Worm (Caenorhabditis elegans) whole organism, dauer: ENCODE data around the gene Y113G7C.1.
"Not testable (repeated sequence)": the region's sequence is repeated elsewhere in the genome, so short reads cannot be mapped to it uniquely, and the experiment has no call there.

Experiments
- unc-62 ChIP-seq: sonication (generic microtip); optimal IDR thresholded peaks from 2 replicates; lab custom pipeline; 2017; ENCODE audit warnings: missing biosample characterization, missing genetic modification reagents, missing genetic modification characterization

The Y113G7C.1 gene

DNA sequence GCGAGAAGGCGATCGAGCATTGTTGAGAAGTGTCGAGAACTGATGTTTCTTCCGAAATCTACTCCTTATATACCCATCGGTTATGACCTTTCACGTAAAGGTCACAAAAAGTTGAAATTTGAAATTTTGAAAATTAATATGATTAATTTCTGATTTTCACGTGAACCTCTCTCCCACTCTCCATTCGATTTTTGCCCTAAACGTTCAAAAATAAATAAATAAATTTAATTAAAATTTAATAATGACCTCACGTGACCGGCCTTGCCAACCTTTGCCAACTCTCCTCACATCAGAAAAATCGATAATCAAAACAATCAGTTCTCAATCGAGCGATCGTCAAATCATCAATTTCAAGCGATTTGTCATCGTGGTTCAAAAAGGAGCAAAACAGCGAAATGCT, at the start of gene Y113G7C.1:
Y113G7C.1 (plus strand) TSS at position 301 of the 400 bp plus-strand sequence.
- no peak for TF ChIP-seq unc-62

DNA sequence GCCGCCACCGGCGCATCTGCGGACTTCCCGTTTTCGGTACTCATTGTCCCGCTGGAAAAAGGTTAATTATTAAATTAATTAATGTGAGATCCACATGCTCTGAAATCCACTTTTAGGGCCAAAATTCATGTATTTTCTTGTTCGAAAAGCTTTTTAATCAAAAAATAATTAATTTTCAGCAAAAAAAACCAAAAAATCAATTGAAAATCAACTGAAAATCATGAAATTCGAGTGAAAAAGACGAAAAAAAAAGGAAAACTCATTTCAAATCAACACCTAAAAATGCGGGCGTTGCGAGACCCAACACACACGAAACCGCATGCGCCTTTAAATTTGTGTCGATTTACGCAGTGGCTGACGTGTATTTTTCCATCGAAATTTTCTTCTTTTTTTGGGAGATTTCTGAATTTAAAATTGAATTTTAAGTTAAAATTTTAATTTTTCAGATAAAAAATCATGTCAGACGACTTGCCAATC, 47.8 kb upstream of the Y113G7C.1 start, which contains the start of the genes prmt-1 and cdkr-3:
prmt-1 (minus strand) TSS at position 51 of the 477 bp plus-strand sequence.
cdkr-3 (plus strand) TSS at position 447 of the 477 bp plus-strand sequence.
- no peak for TF ChIP-seq unc-62

DNA sequence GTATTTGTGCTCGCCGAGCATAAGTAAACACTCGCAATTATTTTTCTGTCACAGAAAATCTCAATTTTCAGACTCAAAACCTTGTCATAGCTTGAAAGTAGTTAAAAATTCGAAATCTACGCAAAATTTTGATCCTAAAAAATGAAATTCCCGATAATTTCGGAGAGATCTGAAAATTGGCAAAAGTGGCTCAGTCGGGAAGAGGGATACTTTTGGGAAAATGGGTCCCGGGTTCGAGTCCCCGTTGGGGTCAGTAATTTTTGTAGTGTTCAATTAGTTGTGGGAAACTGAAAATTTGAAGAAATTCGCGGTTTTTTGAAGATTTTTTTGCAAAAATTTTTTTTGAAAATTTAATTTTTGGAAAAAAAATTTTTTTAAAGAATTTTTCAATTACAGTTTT, 40.6 kb upstream of the Y113G7C.1 start:
- TF ChIP-seq unc-62, result no peak

DNA sequence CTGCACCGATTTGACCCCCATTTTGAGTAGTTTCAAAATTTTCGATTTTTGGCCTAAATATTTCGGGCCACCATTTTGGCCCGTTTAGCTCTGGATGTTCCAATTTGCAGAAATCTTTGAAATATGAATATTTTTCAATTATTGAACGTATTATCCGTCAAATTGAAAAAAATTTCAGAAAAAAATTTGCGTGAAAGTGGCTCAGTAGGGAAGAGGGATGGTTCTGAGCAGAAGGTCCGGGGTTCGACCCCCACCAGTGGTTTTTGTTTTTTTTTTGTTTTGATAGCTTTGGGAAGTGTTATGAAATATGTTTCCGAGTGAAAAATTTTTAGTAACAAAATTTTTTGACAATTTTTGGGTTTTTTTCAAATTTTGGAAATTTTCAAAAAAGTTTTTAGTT, 38.2 kb upstream of the Y113G7C.1 start:
- no peak for TF ChIP-seq unc-62

DNA sequence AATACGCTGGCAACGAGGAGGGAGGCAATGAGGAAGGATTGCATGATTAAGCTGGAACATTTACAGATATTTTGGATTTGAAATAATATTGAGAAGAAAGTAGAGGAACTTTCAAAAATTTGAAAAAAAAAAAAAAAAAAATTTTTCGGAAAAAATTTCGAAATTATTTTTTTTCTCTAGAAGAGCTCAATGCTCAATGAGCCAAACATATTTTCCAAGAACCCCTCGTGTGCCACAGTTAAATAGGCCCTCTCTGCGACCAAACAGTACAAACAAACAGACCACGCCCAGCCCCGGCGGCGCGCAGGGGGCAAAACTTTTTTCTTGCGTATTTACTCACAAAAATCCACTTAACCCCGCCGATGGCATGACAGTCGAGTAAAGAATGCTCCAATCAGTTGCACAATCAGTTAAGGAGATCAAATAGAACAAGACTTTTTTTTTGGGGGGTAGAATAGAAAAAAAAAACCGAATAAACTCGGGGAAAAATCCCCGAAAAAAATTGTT, 37.7 kb upstream of the Y113G7C.1 start, which contains the start of gene pqn-94:
pqn-94 (minus strand) TSS at position 51 of the 507 bp plus-strand sequence.
- TF ChIP-seq unc-62, result no peak

DNA sequence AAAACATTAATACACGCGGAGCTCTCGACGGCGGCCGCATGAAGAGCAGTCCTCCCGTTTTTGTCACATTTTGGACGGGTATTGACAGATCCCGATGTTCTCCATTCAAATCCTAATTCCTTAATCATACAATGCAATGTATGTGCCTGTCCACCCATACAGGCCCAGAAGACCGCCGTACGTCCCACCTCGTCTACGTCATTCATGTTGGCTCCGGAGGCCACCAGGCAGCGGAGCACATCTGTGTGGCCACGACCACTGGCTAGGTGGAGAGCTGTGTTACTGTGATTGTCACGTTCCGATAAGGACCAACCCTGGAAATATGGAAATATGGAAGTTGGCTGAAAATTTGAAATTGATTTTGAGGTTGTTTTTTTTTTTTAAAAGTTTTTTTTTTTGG, 34.7 kb upstream of the Y113G7C.1 start:
- TF ChIP-seq unc-62, result no peak

DNA sequence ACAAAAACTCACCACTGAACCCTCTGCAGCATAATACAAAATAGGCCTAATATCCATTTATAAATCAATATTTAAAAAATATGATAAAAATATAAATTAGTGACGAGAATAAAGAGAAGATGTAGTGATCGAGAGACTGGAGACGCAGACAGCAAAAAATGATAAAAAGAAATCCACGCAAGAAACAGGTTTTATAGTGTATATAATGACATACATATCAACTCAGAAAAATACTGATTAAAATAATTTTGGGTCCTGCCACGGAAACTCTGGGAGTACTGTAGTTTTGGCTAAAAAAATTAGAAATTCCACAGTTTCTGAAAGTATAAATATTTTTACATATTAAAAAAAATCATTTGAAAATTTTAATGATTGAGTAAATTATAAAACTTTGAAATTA, 28.2 kb upstream of the Y113G7C.1 start, which contains the start of gene mlt-4:
mlt-4 (minus strand) TSS at position 101 of the 400 bp plus-strand sequence.
- no peak for TF ChIP-seq unc-62

DNA sequence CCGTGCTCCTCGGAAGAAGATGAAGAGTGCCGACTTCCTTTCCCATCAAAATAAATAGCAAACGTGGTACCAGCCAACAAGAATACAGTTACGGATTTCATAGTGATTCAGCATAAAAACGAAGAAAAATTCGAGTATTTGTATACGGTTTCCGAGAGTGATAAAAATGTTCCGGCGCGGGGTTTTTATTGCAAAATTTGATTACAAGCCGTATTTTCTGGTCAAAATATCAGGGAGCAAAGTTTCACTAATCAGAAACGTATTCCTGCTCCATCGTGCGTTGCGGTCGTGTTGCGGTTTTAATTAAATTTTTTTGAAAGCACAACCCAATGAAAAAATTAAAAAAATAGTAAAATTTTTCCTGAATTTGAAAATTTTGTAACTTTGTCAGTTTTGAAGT, 23.2 kb upstream of the Y113G7C.1 start, which contains the start of gene clec-261:
clec-261 (minus strand) TSS at position 101 of the 400 bp plus-strand sequence.
- no peak for TF ChIP-seq unc-62

DNA sequence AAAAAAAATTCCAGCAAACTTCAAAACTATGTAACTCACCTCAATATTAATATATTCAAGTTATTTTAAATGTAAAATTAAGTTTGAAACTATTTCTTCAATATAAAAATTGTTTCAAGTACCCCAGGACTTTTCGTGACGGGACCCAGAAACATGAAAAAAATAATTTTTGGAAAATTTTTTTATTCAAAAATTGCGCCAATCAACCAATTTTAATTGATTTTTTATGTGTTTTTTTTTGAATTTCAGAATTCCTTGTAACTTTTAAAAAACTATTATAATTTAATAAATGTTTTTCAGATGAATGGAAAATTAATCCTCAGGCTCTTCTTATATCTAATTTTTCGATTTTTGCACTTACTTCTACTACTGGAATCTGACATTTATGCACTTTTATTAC, 19.9 kb upstream of the Y113G7C.1 start, which contains the start of gene ZC15.5:
ZC15.5 (plus strand) TSS at position 301 of the 400 bp plus-strand sequence.
- no peak for TF ChIP-seq unc-62

DNA sequence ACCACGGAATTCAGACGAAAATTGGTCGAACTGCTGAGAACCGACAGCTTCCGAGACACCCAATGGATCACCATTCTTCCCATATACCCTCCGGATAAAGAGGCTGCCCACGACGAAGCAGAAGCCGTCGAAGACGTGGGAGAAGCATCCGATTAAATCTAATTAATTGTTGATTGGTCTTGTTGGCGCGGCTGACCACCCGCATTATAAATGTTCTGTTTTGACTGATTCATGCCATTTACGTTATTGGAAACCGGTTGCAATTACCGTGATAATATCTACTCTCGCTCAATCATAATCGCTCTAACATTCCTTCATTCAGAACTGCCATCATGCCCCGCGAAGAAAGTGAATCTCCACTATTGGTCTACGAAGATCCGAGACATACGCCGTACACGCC, 14.3 kb upstream of the Y113G7C.1 start, which contains the start of gene ZC15.3:
ZC15.3 (plus strand) TSS at position 301 of the 400 bp plus-strand sequence.
- not testable (repeated sequence) for TF ChIP-seq unc-62

DNA sequence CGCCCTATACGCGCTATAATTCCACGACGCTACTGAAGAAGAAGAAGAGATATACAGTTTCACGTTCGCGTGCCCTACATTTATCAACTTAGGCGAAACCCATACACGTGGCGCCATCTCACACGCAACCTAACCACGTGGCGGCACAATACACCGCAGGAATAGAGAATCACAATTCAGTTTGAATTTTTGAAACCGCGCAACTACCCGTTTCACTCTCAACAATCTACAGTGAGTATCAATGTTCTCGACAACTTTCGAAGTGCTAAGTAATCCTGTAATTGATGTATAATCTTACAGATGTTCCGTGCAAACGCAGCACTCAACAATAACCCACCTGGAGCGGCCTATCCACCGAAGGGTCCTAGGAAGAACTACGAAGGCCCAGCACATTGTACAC, 11.7 kb upstream of the Y113G7C.1 start, which contains the start of gene ZC15.1:
ZC15.1 (plus strand) TSS at position 301 of the 400 bp plus-strand sequence.
- no peak for TF ChIP-seq unc-62

DNA sequence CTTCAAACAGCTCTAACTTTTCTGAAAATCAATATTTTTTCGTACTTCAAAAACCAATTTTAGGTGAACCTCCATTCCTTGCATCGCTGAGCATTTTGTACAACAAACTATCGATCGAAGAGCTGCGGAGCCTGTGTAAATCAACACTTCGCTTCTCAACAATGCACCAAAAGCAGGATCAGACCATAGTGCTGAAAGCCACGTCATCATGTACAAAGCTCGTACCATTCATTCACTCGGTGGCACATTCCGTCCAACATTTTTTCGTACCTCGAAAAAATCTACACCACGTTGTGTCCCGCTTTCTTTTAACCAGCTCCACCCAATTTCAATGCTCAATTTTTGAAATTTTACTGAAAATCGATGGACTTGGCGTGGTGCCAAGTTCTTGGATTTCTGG, 7.0 kb upstream of the Y113G7C.1 start, which contains the start of gene ZC15.10:
ZC15.10 (plus strand) TSS at position 162 of the 400 bp plus-strand sequence.
- TF ChIP-seq unc-62, result no peak

DNA sequence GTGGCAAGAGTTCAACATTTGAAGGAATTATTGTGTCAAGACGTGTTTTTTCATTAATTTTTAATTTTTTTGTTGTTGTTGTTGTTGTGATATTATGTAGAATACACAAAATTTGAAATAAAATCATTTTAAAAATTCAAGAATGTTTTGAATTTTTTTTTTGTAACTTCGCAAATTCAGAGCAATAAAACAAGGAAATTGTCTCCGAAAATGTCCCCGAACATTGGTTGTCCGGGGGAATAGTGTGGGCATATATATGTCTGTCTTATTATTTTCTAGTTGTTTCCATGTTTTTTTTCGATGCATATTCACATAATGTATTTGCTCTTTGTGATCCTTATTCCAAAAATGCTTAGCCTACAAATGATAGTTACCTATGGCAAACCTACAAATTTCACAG, 6.0 kb upstream of the Y113G7C.1 start, which contains the start of gene clec-262:
clec-262 (plus strand) TSS at position 301 of the 400 bp plus-strand sequence.
- TF ChIP-seq unc-62, result no peak

DNA sequence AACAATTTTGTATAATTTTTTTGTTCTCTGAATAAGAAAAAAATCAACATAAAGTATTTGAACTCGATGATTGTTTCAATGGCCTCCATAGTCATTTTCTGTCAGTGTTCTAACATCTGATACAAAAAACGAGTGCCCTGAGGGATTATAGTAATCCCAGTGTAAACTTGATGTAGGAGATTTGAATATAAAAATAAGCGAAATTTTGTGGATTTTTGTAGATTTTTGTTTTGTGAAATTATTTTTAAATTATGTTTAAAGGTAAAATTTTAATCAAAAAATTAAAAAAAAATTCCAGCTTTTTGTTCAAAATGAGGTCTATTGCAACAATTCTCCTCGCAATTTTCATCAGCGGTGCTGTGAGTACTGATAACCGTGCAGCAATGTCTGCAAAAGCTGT, 7.9 kb downstream of the Y113G7C.1 start, which contains the start of gene Y38H6A.1:
Y38H6A.1 (plus strand) TSS at position 301 of the 400 bp plus-strand sequence.
- no peak for TF ChIP-seq unc-62

DNA sequence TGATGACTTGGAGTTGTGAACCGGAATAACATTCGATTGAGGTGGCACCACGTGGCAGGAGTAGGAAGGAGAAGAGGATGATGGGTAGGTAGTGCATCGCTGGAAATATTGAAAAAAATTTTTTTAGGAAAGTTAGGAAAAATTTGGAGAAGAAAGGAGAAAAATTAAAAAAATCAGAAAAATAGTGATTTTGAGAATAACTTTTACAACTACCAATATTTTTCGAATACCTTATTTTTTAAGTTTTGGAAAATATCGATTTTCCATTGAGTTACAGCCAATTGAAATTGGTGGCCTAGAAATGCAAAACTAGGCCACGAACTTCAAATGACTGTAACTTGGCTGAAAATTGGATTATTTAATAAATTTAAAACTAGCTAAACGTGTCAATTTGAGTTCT, 17.7 kb downstream of the Y113G7C.1 start, which contains the start of gene Y38H6A.5:
Y38H6A.5 (minus strand) TSS at position 101 of the 400 bp plus-strand sequence.
- TF ChIP-seq unc-62, result no peak

DNA sequence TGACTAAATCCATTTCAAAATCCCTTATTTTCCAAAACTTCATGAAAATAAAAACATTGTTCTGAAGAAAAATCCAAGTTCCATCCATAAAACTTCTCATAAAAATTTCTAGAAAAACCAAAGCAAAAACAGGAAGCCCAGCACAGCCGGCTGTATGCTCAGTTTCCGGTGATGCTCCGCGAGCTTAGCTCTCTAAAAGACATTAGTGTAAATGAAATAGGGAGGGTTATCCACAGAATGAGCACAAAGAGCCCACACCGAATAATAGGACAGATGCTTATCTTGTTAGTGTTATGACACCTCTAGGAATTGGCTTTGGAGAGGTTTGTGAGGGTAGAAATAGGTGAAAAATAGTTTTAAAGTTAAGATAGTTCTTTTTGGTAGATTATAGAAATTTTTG, 20.5 kb downstream of the Y113G7C.1 start:
- TF ChIP-seq unc-62, result no peak

DNA sequence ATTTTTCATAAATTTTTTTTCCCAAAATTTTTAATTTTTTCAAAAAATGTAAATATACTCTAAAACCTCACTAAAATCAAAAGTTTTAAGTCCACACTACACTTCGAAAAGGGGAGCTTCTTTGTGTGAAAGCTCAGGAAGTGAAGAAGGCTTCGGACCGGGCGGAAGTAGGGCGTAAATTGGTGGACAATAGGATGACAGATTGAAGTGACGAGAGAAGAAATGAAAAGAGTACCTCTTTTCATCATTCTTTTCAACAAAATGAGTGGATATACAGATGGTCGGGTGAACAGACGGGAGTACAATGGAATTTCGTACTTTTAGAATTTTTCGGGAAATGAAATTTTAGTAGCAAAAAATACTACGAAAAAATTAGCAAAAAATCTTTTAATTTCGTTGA, 21.3 kb downstream of the Y113G7C.1 start:
- no peak for TF ChIP-seq unc-62

DNA sequence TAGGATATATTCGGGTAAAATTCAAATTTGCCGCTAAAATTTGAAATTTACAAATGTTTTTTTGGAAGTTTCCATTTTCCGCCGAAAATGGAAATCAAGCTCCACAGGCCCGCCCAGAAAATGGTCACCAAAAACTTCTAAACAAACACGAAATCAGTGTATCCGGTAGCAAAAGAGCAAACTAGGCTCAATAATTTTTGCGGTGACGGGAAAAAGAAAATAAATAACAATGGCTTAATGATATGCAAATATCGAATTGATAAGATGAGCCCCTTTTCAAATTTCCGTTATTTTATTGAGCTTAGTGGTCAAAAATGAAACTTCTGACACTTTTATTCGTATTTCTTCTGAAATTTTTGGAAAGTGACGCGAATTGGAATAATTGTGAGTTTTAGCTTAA, 27.3 kb downstream of the Y113G7C.1 start, which contains the start of gene Y38H6A.3:
Y38H6A.3 (plus strand) TSS at position 301 of the 400 bp plus-strand sequence.
- no peak for TF ChIP-seq unc-62
